Fruit fly (Drosophila melanogaster) Kc167 (cell line): ENCODE data around the gene CG11089.

Source experiments
- Myc ChIP-seq: fragments of >200 bp; optimal IDR thresholded peaks from 2 replicates; lab custom pipeline; 2017; ENCODE audit warnings: missing external identifiers
- Sin3A ChIP-seq: fragments of >200 bp; optimal IDR thresholded peaks from 2 replicates; lab custom pipeline; 2018; ENCODE audit warnings: missing external identifiers
- h ChIP-seq: fragments of >200 bp; optimal IDR thresholded peaks from 3 replicates; lab custom pipeline; 2018; ENCODE audit warnings: missing external identifiers
- insv ChIP-seq: fragments of >200 bp; optimal IDR thresholded peaks from 3 replicates; lab custom pipeline; 2018; ENCODE audit warnings: missing external identifiers
- psq ChIP-seq: fragments of >200 bp; optimal IDR thresholded peaks from 2 replicates; lab custom pipeline; 2017; ENCODE audit warnings: missing external identifiers
- ttk ChIP-seq: sonication (Bioruptor generic); optimal IDR thresholded peaks from 2 replicates; lab custom pipeline; 2017; ENCODE audit warnings: missing external identifiers

dm6 chr3R:24926752-24927320 is 50.0 kb downstream of the CG11089 start:
- no peak for TF ChIP-seq psq (lab: Kevin White, UChicago)
- TF ChIP-seq Myc (lab: Kevin White, UChicago) = no peak
- no peak for TF ChIP-seq Sin3A (lab: Kevin White, UChicago)
- TF ChIP-seq insv (lab: Kevin White, UChicago) = no peak
- TF ChIP-seq ttk = no peak
- no peak for TF ChIP-seq h (lab: Kevin White, UChicago)
